Fruit fly (Drosophila melanogaster): Measurements from ENCODE around the gene CG1647.

CG1647 gene

dm6 chr3R:28829328-28829916 is 9.4 kb downstream of the CG1647 start (continued):
- no peak for TF ChIP-seq ind (GFP tag; optimal IDR thresholded peaks at IDR 0.05)
- no peak for TF ChIP-seq NFAT (GFP tag; IDR thresholded peaks at IDR 0.05)
- TF ChIP-seq wor (GFP tag; IDR thresholded peaks at IDR 0.05) = no peak
- peak; percentile 88 for TF ChIP-seq sd (tag; optimal IDR thresholded peaks at IDR 0.05)
- TF ChIP-seq CG9727 (GFP tag; optimal IDR thresholded peaks at IDR 0.05) = no peak
- no peak for TF ChIP-seq CG15011 (GFP tag; optimal IDR thresholded peaks at IDR 0.05)
- TF ChIP-seq Nf-YC (tag; optimal IDR thresholded peaks at IDR 0.05) = peak; percentile 17
- 0 out of 4 replicates have a peak, but pooled peaks have one; percentile 64 for TF ChIP-seq chinmo (GFP tag; IDR thresholded peaks at IDR 0.05; ENCODE audit: partially characterized antibody)
- no peak for TF ChIP-seq ttk (GFP tag; IDR thresholded peaks at IDR 0.05)
- peak; percentile 50; the same call in 2 of the 3 replicates for TF ChIP-seq ci (GFP tag; IDR thresholded peaks at IDR 0.05)
- no peak for TF ChIP-seq CG12071 (GFP tag; optimal IDR thresholded peaks at IDR 0.05)
- TF ChIP-seq CG17359 (tag; optimal IDR thresholded peaks at IDR 0.05) = no peak

DNA sequence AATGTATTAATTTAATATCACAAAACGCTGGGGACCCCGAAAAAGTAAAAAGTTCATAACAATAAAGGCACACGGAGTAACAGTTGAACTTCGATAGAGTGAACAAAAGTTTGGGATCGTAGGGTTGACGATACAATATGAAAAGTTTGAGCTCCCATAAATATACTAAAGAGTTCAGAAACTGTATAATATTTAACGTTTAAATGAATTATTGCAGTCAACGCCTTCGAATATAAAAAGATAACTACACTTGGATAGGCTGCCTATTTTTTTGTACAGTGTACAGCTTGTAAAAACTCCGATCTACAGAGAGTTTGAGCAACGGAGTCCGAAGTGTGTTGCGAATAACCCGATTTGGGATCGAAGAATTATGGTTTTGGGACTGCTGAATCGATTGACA is 10.7 kb downstream of the CG1647 start:
- TF ChIP-seq Sry-δ (GFP tag; optimal IDR thresholded peaks at IDR 0.05) (no peak), B-H2 (GFP tag; optimal IDR thresholded peaks at IDR 0.05) (no peak), br (optimal IDR thresholded peaks at IDR 0.05) (no peak), dm (GFP tag; optimal IDR thresholded peaks at IDR 0.05) (no peak), CG3065 (GFP tag; optimal IDR thresholded peaks at IDR 0.05) (no peak), HLH54F (GFP tag; optimal IDR thresholded peaks at IDR 0.05) (no peak), scrt (GFP tag; optimal IDR thresholded peaks at IDR 0.05) (no peak), unpg (GFP tag; optimal IDR thresholded peaks at IDR 0.05) (peak; percentile 30), vvl (GFP tag; IDR thresholded peaks at IDR 0.05) (no peak), C15 (GFP tag; IDR thresholded peaks at IDR 0.05) (no peak), nom (GFP tag; optimal IDR thresholded peaks at IDR 0.05) (no peak), ttk (GFP tag; IDR thresholded peaks at IDR 0.05) (no peak), CG4424 (GFP tag; optimal IDR thresholded peaks at IDR 0.05) (no peak), CG14014 (GFP tag; IDR thresholded peaks at IDR 0.05) (no peak), Bgb (GFP tag; IDR thresholded peaks at IDR 0.05; ENCODE audit: partially characterized antibody) (no peak), CG3838 (GFP tag; optimal IDR thresholded peaks at IDR 0.05) (no peak), eyg (GFP tag; optimal IDR thresholded peaks at IDR 0.05) (no peak), CG6683 (GFP tag; optimal IDR thresholded peaks at IDR 0.05) (no peak), CG11723 (GFP tag; optimal IDR thresholded peaks at IDR 0.05) (no peak), nerfin-2 (GFP tag; IDR thresholded peaks at IDR 0.05; ENCODE audit: partially characterized antibody) (no peak), CG31441 (GFP tag; IDR thresholded peaks at IDR 0.05) (no peak), crol (GFP tag; IDR thresholded peaks at IDR 0.05) (no peak), hbn (GFP tag; IDR thresholded peaks at IDR 0.05; ENCODE audit: partially characterized antibody) (no peak), CG8290 (GFP tag; optimal IDR thresholded peaks at IDR 0.05) (no peak), CG8290 (tag; optimal IDR thresholded peaks at IDR 0.05) (no peak), CG11093 (GFP tag; IDR thresholded peaks at IDR 0.05) (no peak), lab (GFP tag; optimal IDR thresholded peaks at IDR 0.05) (no peak), CG11696 (GFP tag; IDR thresholded peaks at IDR 0.05) (no peak), CG3847 (GFP tag; IDR thresholded peaks at IDR 0.05) (no peak), da (GFP tag; optimal IDR thresholded peaks at IDR 0.05) (no peak), inv (GFP tag; IDR thresholded peaks at IDR 0.05; ENCODE audit: partially characterized antibody) (no peak), slbo (GFP tag; IDR thresholded peaks at IDR 0.05) (peak; percentile 28), cad (GFP tag; optimal IDR thresholded peaks at IDR 0.05) (no peak), CG2712 (tag; optimal IDR thresholded peaks at IDR 0.05) (peak; percentile 7), CG6272 (GFP tag; IDR thresholded peaks at IDR 0.05) (no peak), MBD-R2 (GFP tag; IDR thresholded peaks at IDR 0.05) (no peak), CG34422 (GFP tag; IDR thresholded peaks at IDR 0.05) (no peak), seq (GFP tag; IDR thresholded peaks at IDR 0.05) (no peak), CG14860 (GFP tag; IDR thresholded peaks at IDR 0.05; ENCODE audit: partially characterized antibody) (no peak), CG10431 (GFP tag; optimal IDR thresholded peaks at IDR 0.05) (no peak)
